Fruit fly (Drosophila melanogaster): ENCODE data around the gene Pp1alpha-96A.
A peak's percentile ranks its signal among the peaks of the same experiment; 100 is the strongest.

Pp1alpha-96A gene

DNA sequence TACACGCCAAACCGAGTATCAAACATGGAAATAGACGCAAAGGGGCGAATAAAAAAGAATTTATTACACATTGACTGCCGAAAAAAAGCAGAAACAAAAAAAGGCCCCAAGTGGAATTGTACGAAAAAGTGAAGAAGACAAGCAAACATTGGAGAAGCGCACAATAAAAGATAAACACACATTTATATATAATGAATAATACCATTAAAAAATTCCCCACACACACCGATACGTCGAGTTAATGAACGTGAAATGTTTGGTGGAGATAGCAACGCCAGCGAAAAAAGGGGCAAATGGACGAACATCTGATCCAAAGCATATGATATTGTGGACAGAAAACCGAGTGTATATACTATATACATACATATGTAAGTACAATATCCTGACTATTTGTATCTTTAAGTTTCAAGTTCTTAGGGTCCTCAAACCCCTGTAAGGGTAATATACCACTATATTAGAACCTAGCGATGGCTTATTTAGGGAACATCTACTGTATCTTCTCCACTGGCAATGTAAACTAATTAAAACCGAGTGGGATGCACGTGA, 46.8 kb downstream of the Pp1alpha-96A start:
- no peak for TF ChIP-seq CG17801 (GFP tag; optimal IDR thresholded peaks at IDR 0.05; ENCODE audit: partially characterized antibody)

DNA sequence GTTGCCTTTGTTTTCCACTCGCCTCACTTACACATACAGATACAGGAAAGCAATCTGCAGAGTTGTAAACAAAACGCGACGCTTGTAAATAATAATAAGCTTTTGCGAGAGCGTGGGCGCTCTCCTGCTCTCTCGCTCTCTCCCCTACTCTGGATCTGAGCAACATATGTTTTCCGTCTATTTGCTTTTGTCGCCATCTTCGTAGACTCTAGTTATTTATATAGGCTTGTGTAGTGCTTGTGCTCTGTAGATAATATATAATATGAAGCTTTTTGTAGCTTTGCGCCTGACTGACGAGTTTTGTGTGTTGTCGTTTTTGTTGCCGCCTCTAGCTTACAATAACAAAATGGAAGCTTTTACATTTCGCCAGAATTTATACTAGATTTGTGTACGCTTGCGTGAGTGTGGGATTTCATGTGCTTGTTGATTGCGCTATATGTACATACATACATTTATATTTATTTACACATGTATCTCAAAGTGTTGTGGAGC, 47.7 kb downstream of the Pp1alpha-96A start:
- peak; percentile 71 for TF ChIP-seq CG17801 (GFP tag; optimal IDR thresholded peaks at IDR 0.05; ENCODE audit: partially characterized antibody)

DNA sequence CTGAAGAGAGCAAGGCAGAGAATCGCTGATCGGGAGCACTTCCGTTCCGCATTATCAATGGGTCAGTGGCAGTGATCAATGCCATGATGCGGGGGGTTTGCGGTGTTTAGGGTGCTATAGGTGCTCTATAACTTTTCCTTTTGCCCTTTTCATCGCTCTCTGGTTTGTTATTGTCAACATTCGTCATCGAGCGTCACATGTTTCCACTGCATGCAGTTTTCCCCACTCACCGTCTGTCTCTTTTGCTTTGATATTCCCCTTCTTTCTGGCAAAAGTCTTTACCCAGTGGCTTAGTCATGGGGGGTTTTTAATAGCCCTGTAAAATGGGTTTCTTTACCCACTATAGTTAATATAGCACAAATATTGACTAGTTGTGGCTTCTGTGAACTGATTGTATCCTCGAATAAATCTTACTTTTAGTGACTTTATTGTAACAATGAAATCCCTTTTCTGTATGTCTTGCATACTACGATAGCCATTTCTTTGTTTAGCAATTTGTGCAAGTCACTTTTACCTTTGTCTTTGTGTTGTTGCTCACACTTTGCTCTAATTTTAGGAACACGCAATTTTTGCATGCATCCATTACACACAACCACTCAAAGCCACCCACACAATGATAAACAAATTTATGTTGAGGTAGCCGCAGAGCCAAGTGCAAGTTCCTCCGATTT, 48.8 kb downstream of the Pp1alpha-96A start:
- peak; percentile 38 for TF ChIP-seq CG17801 (GFP tag; optimal IDR thresholded peaks at IDR 0.05; ENCODE audit: partially characterized antibody)

DNA sequence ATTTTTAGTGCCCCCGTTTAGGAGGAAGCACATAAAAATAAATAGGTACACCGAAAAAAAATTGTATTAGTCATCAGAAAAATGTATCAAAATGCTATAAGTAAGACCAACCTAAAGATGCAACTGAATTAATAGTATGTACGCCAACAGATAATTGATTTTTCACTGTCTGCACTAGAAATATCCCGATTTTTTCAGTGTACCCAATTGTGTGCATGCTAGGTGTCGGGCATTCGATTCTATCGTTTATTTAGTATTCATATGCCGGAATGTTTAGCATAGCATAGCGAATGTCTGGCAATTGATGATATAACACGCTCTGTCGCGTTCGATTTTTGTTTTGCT, 49.3 kb downstream of the Pp1alpha-96A start:
- TF ChIP-seq CG17801 (GFP tag; optimal IDR thresholded peaks at IDR 0.05; ENCODE audit: partially characterized antibody), result peak; percentile 32

DNA sequence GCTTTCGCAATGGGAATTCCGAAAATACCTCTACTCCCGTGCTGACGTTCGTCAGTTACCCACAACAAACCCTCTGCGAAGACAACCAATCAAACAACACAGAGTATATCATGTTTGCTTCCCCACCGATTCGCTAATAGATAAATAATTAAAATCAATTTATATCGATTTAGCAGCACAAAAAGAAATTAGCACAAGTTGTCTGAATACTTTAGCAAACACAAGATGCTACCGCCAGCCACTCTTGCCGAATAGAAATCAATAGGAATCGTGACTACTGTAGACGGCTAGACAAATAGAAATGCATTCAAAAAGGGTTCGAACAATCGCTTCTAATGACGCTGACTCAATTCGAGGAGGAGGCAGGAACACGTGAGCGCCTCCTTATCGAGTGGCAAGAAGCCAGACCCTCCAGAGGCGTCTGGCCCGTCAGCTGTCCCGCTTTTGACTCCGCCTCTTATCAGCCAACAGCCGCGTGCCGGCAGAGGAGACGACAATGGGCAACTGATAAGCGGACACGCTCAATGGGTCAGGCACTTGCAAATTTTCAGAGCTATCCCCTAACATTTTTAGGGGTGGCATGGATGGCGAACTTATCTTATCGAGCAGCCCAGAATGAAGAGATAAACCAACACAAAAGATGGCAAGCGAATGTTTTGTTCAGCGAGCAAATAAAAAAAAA, 50.3 kb downstream of the Pp1alpha-96A start:
- no peak for TF ChIP-seq CG17801 (GFP tag; optimal IDR thresholded peaks at IDR 0.05; ENCODE audit: partially characterized antibody)

DNA sequence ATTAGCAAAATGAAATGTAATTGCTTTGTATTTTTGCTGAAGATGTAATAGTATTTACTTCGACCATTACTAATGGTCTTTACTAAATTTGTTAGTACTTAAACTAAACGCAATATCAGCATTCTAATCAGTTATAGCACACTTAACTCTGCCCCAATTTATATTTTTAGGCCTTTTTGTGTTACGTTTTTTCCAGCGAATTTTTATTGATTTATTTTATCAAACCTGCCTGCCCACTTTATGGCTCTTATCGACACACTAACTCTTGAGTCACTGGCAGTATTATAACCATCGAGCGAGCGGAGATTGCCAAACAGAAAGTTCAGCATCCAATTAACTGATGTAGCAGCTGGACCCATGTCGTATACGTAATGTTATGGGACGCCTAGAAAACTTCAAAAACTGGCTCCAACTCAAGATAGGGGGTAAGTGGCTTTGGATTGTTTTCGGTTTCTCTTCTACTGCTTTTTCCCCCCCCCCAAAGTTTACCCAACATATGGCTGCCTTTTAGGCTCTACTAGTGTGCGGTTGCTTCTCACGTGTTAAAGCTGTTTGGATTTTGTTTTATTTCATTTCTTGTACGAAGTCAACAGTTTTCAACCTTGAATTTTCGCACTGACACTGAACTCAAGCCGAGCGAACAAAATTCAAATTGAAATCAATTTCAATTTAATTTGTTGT, 51.7 kb downstream of the Pp1alpha-96A start:
- TF ChIP-seq CG17801 (GFP tag; optimal IDR thresholded peaks at IDR 0.05; ENCODE audit: partially characterized antibody), result no peak

DNA sequence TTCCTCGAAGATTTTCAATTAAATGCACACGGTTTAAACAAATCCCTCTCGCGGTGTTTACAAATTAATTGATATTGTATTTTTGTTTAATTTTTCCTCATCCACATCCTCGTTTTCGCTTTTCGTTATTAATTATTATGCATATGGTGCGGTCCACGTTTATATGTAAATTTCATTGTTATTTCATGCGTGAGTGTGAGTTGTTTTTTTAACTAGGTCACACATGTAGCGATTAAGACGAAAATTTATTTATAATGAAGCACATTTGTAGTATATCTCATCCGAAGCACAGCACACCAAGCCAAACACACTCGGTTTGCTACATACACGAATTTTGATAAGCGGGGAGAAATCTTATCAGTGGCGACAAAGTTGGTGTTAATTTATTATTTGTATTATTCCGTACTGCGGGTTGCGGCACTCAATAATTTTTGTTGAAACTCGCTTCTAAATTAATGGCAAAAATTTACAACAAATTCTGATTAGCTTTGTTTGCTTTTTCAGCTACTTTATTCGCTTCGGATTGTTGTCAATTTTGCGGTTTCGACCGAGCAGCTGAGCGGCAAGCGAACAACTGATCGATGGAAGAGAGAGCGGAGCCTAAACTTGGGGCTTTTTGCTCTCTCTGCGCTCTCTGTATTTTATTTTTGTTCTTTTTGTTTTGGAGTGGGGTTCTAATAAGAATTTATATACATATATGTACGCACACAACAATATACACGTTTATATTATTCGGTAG, 53.5 kb downstream of the Pp1alpha-96A start:
- peak; percentile 27 for TF ChIP-seq CG17801 (GFP tag; optimal IDR thresholded peaks at IDR 0.05; ENCODE audit: partially characterized antibody)
